Worm (Caenorhabditis elegans): ENCODE results near the gene F41H10.2.

- no peak for TF ChIP-seq him-1 (tag; optimal IDR thresholded peaks at IDR 0.05)
- TF ChIP-seq W03F9.2 (tag; optimal IDR thresholded peaks at IDR 0.05): peak; percentile 79
Observed at ce11 chrIV:5394687-5395086, 13.3 kb downstream of the F41H10.2 start, which contains the start of the genes perm-3 and swsn-6.
